Worm (Caenorhabditis elegans): ENCODE measurements around the gene K07F5.12.
A peak's percentile ranks its signal among the peaks of the same experiment; 100 is the strongest.

Gene K07F5.12

DNA sequence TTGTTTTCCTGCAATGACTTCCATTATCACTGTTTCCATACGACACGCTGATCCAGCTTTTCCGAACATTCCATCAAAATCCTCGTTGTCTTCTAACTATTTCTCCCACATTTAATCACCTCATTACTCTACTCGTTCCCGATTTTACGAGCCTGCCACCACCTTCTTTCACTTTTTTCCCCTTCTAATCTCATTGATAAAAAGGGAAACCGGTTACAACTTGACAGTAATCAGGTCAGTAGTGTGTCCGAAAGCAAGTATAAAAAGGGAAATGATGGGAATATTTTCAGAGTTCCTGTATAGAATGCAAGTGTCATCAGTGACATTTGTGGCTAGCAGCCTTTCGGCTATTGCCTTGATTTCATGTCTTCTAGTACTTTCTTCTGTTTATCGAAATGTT is 34.2 kb upstream of the K07F5.12 start, which contains the start of gene col-123:
Gene col-123, plus strand, starts transcription at position 301 of the 400 bp plus-strand sequence.
- TF ChIP-seq nhr-90 (tag; optimal IDR thresholded peaks at IDR 0.05) = no peak
- TF ChIP-seq rpc-1 (optimal IDR thresholded peaks at IDR 0.05) = no peak
- no peak for TF ChIP-seq rpc-1 (tag; optimal IDR thresholded peaks at IDR 0.05)

- no peak for TF ChIP-seq F55B11.4 (tag; optimal IDR thresholded peaks at IDR 0.05; ENCODE audit: borderline replicate concordance, insufficient read depth)
- TF ChIP-seq zfh-2 (GFP tag; conservative IDR thresholded peaks at IDR 0.05) = peak; percentile 65
- 0 out of 2 replicates have a peak, but pooled peaks have one; percentile 51 for TF ChIP-seq F37B4.10 (GFP tag; IDR thresholded peaks at IDR 0.05)
- no peak for TF ChIP-seq pbrm-1 (GFP tag; IDR thresholded peaks at IDR 0.05)
- TF ChIP-seq madf-8 (GFP tag; conservative IDR thresholded peaks at IDR 0.05) = 0 out of 2 replicates have a peak, but pooled peaks have one; percentile 16
Observed at ce11 chrIV:9822585-9822984, 33.2 kb upstream of the K07F5.12 start.

DNA sequence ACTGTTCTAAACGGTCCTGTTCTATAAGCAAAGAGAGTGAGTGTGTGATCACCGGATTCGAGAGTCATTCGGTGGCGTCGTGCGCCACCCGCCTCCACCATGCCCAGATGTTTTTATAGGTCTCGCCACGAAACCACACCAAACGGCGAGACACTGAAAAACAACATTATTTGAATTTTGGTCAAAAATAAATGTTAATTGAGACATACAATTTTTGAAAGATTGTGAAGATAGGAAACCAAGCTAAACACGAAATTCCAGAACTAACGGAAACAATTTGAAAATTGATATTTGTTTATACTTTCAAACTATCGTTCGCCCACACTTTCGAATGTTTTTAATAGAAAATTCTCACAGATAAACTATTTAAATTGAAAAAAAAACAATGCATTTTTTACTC is 31.3 kb upstream of the K07F5.12 start, which contains the start of gene catp-6:
Gene catp-6, minus strand, starts transcription at position 101 of the 400 bp plus-strand sequence.
- TF ChIP-seq lsy-27 (tag; optimal IDR thresholded peaks at IDR 0.05; ENCODE audit: borderline replicate concordance, insufficient read depth) = no peak
- TF ChIP-seq akir-1 (GFP tag; optimal IDR thresholded peaks at IDR 0.05) = no peak
- TF ChIP-seq rcor-1 (GFP tag; IDR thresholded peaks at IDR 0.05) = no peak

DNA sequence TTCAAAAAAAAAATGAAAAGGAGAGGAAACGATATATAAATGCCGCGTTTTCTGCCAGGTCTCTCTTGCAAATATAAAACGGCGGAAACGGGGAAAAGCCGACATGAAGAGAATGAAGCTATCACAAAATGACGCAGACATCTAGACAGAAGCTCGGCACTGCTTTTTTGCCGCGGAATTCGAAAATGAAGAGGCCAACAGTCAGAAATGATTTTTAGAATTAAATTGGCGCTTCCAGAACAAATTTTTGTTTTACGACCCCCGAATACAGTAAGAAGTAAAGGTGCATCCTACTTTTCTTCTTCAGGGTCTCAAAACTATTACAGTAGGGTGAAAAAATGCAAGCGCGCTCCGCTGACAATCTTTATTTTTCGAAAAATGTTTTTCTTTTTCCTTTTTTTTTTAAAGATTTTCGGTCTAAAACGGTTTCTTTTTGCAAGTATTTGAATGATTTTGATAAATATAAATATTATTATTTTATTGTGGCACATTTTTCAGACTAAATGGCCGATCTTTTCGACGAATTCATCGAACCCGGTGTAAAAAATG is 30.5 kb upstream of the K07F5.12 start, which contains the start of gene mtr-4:
Gene mtr-4, plus strand, starts transcription at position 499 of the 549 bp plus-strand sequence.
- TF ChIP-seq C06A6.2 (GFP tag; conservative IDR thresholded peaks at IDR 0.05) (no peak), sdz-38 (tag; optimal IDR thresholded peaks at IDR 0.05) (no peak), rcor-1 (GFP tag; IDR thresholded peaks at IDR 0.05) (peak; percentile 69), Y56A3A.18 (GFP tag; IDR thresholded peaks at IDR 0.05) (no peak), snpc-4 (GFP tag; optimal IDR thresholded peaks at IDR 0.05) (peak; percentile 64), snpc-4 (tag; optimal IDR thresholded peaks at IDR 0.05) (peak in 3 of 4 experiments; percentile 9 to 71 (median 69)), hsf-1 (GFP tag; IDR thresholded peaks at IDR 0.05) (peak; percentile 72), athp-1 (tag; optimal IDR thresholded peaks at IDR 0.05) (peak; percentile 34), repo-1 (tag; optimal IDR thresholded peaks at IDR 0.05) (no peak), zim-3 (tag; optimal IDR thresholded peaks at IDR 0.05) (no peak), ztf-6 (GFP tag; IDR thresholded peaks at IDR 0.05) (no peak), xnd-1 (tag; optimal IDR thresholded peaks at IDR 0.05) (peak; percentile 93), T07F8.4 (tag; optimal IDR thresholded peaks at IDR 0.05) (no peak), B0336.3 (GFP tag; IDR thresholded peaks at IDR 0.05) (0 out of 2 replicates have a peak, but pooled peaks have one; percentile 34), pbrm-1 (GFP tag; IDR thresholded peaks at IDR 0.05) (peak; percentile 53; the same call in 1 of the 2 replicates), ceh-91 (GFP tag; IDR thresholded peaks at IDR 0.05) (peak; percentile 77), efl-1 (GFP tag; optimal IDR thresholded peaks at IDR 0.05) (peak; percentile 74), dpl-1 (GFP tag; optimal IDR thresholded peaks at IDR 0.05) (peak; percentile 45), nfya-1 (tag; optimal IDR thresholded peaks at IDR 0.05; ENCODE audit: borderline replicate concordance, insufficient read depth) (no peak), madf-6 (GFP tag; IDR thresholded peaks at IDR 0.05) (peak; percentile 96), F23B12.7 (tag; optimal IDR thresholded peaks at IDR 0.05; ENCODE audit: insufficient read depth) (no peak), Y53F4B.3 (GFP tag; IDR thresholded peaks at IDR 0.05) (no peak), aptf-3 (GFP tag; IDR thresholded peaks at IDR 0.05) (no peak), K11D2.4 (GFP tag; IDR thresholded peaks at IDR 0.05) (no peak), chd-7 (tag; optimal IDR thresholded peaks at IDR 0.05) (no peak), egrh-3 (GFP tag; IDR thresholded peaks at IDR 0.05) (no peak), attf-3 (GFP tag; conservative IDR thresholded peaks at IDR 0.05) (peak; percentile 40), ztf-25 (GFP tag; IDR thresholded peaks at IDR 0.05) (no peak), tbx-9 (tag; optimal IDR thresholded peaks at IDR 0.05; ENCODE audit: borderline replicate concordance) (no peak), egl-18 (GFP tag; IDR thresholded peaks at IDR 0.05) (no peak), F33H1.4 (GFP tag; IDR thresholded peaks at IDR 0.05) (peak; percentile 96), egl-44 (GFP tag; IDR thresholded peaks at IDR 0.05) (no peak), mes-4 (tag; optimal IDR thresholded peaks at IDR 0.05) (no peak), bed-1 (GFP tag; IDR thresholded peaks at IDR 0.05) (no peak)

Measured in whole organism, young adult.